Worm (Caenorhabditis elegans) whole organism, L2 larva: Measurements from ENCODE around the gene F46C8.3.

Experiments
- C34F6.9 ChIP-seq: fragments of 150-350 bp; optimal IDR thresholded peaks from 2 replicates; lab custom pipeline; 2014; ENCODE audit warnings: missing biosample characterization, missing genetic modification characterization
- F13H6.1 ChIP-seq: sonication (generic microtip); optimal IDR thresholded peaks from 2 replicates; lab custom pipeline; 2016; ENCODE audit warnings: missing genetic modification characterization, missing compliant biosample characterization
- R02D3.7 ChIP-seq: fragments of 150-350 bp; optimal IDR thresholded peaks from 2 replicates; lab custom pipeline; 2014; ENCODE audit warnings: missing biosample characterization, missing genetic modification characterization
- Y55F3AM.14 ChIP-seq: fragments of 200-800 bp; sonication (Bioruptor generic); optimal IDR thresholded peaks from 2 replicates; lab custom pipeline; 2018; ENCODE audit warnings: mild to moderate bottlenecking, missing genetic modification characterization, missing compliant biosample characterization
- ZK546.5 ChIP-seq: sonication (generic microtip); optimal IDR thresholded peaks from 2 replicates; lab custom pipeline; 2017; ENCODE audit warnings: missing biosample characterization, missing genetic modification characterization
- alr-1 ChIP-seq: fragments of 150-350 bp; optimal IDR thresholded peaks from 2 replicates; lab custom pipeline; 2014; ENCODE audit warnings: missing biosample characterization, missing genetic modification characterization
- aly-2 ChIP-seq: fragments of 150-350 bp; optimal IDR thresholded peaks from 2 replicates; lab custom pipeline; 2014; ENCODE audit warnings: missing biosample characterization, missing genetic modification characterization
- ama-1 ChIP-seq: fragments of 150-350 bp; optimal IDR thresholded peaks from 2 replicates; lab custom pipeline; 2018; ENCODE audit warnings: inconsistent platforms
- blmp-1 ChIP-seq: sonication (generic microtip); optimal IDR thresholded peaks from 2 replicates; lab custom pipeline; 2017; ENCODE audit warnings: missing genetic modification characterization, mild to moderate bottlenecking, missing compliant biosample characterization, antibody characterized with exemption, moderate library complexity; ENCODE audit not compliant: insufficient read depth
- ceh-16 ChIP-seq: fragments of 150-350 bp; optimal IDR thresholded peaks from 2 replicates; lab custom pipeline; 2014; ENCODE audit warnings: missing biosample characterization, missing genetic modification characterization
- ceh-82 ChIP-seq: fragments of 150-350 bp; optimal IDR thresholded peaks from 2 replicates; lab custom pipeline; 2014; ENCODE audit warnings: missing biosample characterization, missing genetic modification characterization
- crh-2 ChIP-seq: sonication (generic microtip); optimal IDR thresholded peaks from 2 replicates; lab custom pipeline; 2017; ENCODE audit warnings: missing biosample characterization, missing genetic modification characterization
- dmd-4 ChIP-seq: sonication (generic microtip); optimal IDR thresholded peaks from 2 replicates; lab custom pipeline; 2017; ENCODE audit warnings: missing biosample characterization, missing genetic modification characterization
- egl-27 ChIP-seq: sonication (generic microtip); optimal IDR thresholded peaks from 3 replicates; lab custom pipeline; 2017; ENCODE audit warnings: missing biosample characterization, missing genetic modification reagents, missing genetic modification characterization
- elt-3 ChIP-seq: sonication (generic microtip); optimal IDR thresholded peaks from 2 replicates; lab custom pipeline; 2017; ENCODE audit warnings: missing biosample characterization, missing genetic modification characterization
- fos-1 ChIP-seq: fragments of 150-350 bp; optimal IDR thresholded peaks from 2 replicates; lab custom pipeline; 2014; ENCODE audit warnings: missing biosample characterization, missing genetic modification characterization
- gmeb-1 ChIP-seq: fragments of 150-350 bp; optimal IDR thresholded peaks from 2 replicates; lab custom pipeline; 2014; ENCODE audit warnings: missing biosample characterization, missing genetic modification characterization
- lin-11 ChIP-seq: fragments of 150-350 bp; sonication (generic microtip); optimal IDR thresholded peaks from 2 replicates; lab custom pipeline; 2014; ENCODE audit warnings: missing biosample characterization, missing genetic modification characterization, inconsistent platforms, mixed read lengths
- lin-13 ChIP-seq: fragments of 150-350 bp; optimal IDR thresholded peaks from 2 replicates; lab custom pipeline; 2014; ENCODE audit warnings: missing biosample characterization, missing genetic modification reagents, missing genetic modification characterization
- lin-39 ChIP-seq: fragments of 150-350 bp; optimal IDR thresholded peaks from 2 replicates; lab custom pipeline; 2014; ENCODE audit warnings: missing biosample characterization, missing genetic modification reagents, missing genetic modification characterization
- lsy-2 ChIP-seq, 2 experiments: fragments of 150-350 bp in 1 of 2; sonication (generic microtip) in 1 of 2; optimal IDR thresholded peaks; 2 replicates each; lab custom pipeline; 2014 to 2017; ENCODE audit warnings: missing biosample characterization in 2 of 2, missing genetic modification characterization in 2 of 2
- mab-5 ChIP-seq: fragments of 150-350 bp; optimal IDR thresholded peaks from 2 replicates; lab custom pipeline; 2014; ENCODE audit warnings: missing biosample characterization, missing genetic modification characterization
- mbf-1 ChIP-seq: sonication (generic microtip); optimal IDR thresholded peaks from 2 replicates; lab custom pipeline; 2017; ENCODE audit warnings: missing biosample characterization, missing genetic modification characterization
- mdl-1 ChIP-seq, 2 experiments: fragments of 150-350 bp in 1 of 2; sonication (generic microtip) in 1 of 2; optimal IDR thresholded peaks; 2 replicates each; lab custom pipeline; 2017; ENCODE audit warnings: missing biosample characterization in 2 of 2, missing genetic modification characterization in 2 of 2
- nhr-10 ChIP-seq: sonication (generic microtip); optimal IDR thresholded peaks from 2 replicates; lab custom pipeline; 2017; ENCODE audit warnings: missing biosample characterization, missing genetic modification characterization
- nhr-11 ChIP-seq: fragments of 150-350 bp; optimal IDR thresholded peaks from 2 replicates; lab custom pipeline; 2014; ENCODE audit warnings: missing biosample characterization, missing genetic modification characterization
- nhr-12 ChIP-seq: fragments of 150-350 bp; optimal IDR thresholded peaks from 2 replicates; lab custom pipeline; 2014; ENCODE audit warnings: missing biosample characterization, missing genetic modification characterization
- nhr-129 ChIP-seq: fragments of 150-350 bp; optimal IDR thresholded peaks from 2 replicates; lab custom pipeline; 2014; ENCODE audit warnings: missing biosample characterization, missing genetic modification characterization
- nhr-21 ChIP-seq: fragments of 150-350 bp; optimal IDR thresholded peaks from 2 replicates; lab custom pipeline; 2014; ENCODE audit warnings: missing biosample characterization, missing genetic modification characterization
- nhr-23 ChIP-seq: fragments of 150-350 bp; optimal IDR thresholded peaks from 2 replicates; lab custom pipeline; 2014; ENCODE audit warnings: missing biosample characterization, missing genetic modification reagents, missing genetic modification characterization
- nhr-237 ChIP-seq: fragments of 150-350 bp; optimal IDR thresholded peaks from 2 replicates; lab custom pipeline; 2014; ENCODE audit warnings: missing biosample characterization, missing genetic modification characterization
- nhr-25 ChIP-seq: fragments of 150-350 bp; sonication (generic microtip); optimal IDR thresholded peaks from 3 replicates; lab custom pipeline; 2014; ENCODE audit warnings: missing biosample characterization, missing genetic modification characterization
- nhr-6 ChIP-seq: fragments of 150-350 bp; optimal IDR thresholded peaks from 2 replicates; lab custom pipeline; 2014; ENCODE audit warnings: missing biosample characterization, missing genetic modification characterization
- nhr-77 ChIP-seq: fragments of 150-350 bp; optimal IDR thresholded peaks from 2 replicates; lab custom pipeline; 2014; ENCODE audit warnings: missing biosample characterization, missing genetic modification characterization
- sem-4 ChIP-seq: fragments of 150-350 bp; optimal IDR thresholded peaks from 2 replicates; lab custom pipeline; 2014; ENCODE audit warnings: missing biosample characterization, missing genetic modification reagents, missing genetic modification characterization
- skn-1 ChIP-seq: sonication (generic microtip); optimal IDR thresholded peaks from 2 replicates; lab custom pipeline; 2017; ENCODE audit warnings: missing biosample characterization, missing genetic modification characterization
- sma-3 ChIP-seq: sonication (generic microtip); optimal IDR thresholded peaks from 2 replicates; lab custom pipeline; 2016; ENCODE audit warnings: missing genetic modification reagents, missing genetic modification characterization, missing compliant biosample characterization
- snpc-4 ChIP-seq: fragments of 150-350 bp; optimal IDR thresholded peaks from 2 replicates; lab custom pipeline; 2014; ENCODE audit warnings: missing biosample characterization, missing genetic modification characterization
- unc-39 ChIP-seq: fragments of 150-350 bp; optimal IDR thresholded peaks from 2 replicates; lab custom pipeline; 2014; ENCODE audit warnings: missing biosample characterization, missing genetic modification characterization
- unc-55 ChIP-seq: fragments of 150-350 bp; sonication (generic microtip); optimal IDR thresholded peaks from 3 replicates; lab custom pipeline; 2014; ENCODE audit warnings: missing biosample characterization, missing genetic modification reagents, missing genetic modification characterization
- unc-62 ChIP-seq: fragments of 150-350 bp; optimal IDR thresholded peaks from 2 replicates; lab custom pipeline; 2014; ENCODE audit warnings: missing biosample characterization, missing genetic modification reagents, missing genetic modification characterization
- zag-1 ChIP-seq: fragments of 150-350 bp; optimal IDR thresholded peaks from 2 replicates; lab custom pipeline; 2014; ENCODE audit warnings: missing biosample characterization, missing genetic modification characterization
- ztf-1 ChIP-seq: fragments of 200-800 bp; sonication (Bioruptor generic); conservative IDR thresholded peaks from 2 replicates; pipeline ENCODE4 v1.3.6; 2022; ENCODE audit warnings: missing genetic modification characterization, missing compliant biosample characterization
- ztf-11 ChIP-seq: sonication (generic microtip); optimal IDR thresholded peaks from 2 replicates; lab custom pipeline; 2017; ENCODE audit warnings: missing biosample characterization, missing genetic modification characterization
- ztf-4 ChIP-seq: fragments of 150-350 bp; optimal IDR thresholded peaks from 2 replicates; lab custom pipeline; 2014; ENCODE audit warnings: missing biosample characterization, missing genetic modification characterization

F46C8.3 gene

DNA sequence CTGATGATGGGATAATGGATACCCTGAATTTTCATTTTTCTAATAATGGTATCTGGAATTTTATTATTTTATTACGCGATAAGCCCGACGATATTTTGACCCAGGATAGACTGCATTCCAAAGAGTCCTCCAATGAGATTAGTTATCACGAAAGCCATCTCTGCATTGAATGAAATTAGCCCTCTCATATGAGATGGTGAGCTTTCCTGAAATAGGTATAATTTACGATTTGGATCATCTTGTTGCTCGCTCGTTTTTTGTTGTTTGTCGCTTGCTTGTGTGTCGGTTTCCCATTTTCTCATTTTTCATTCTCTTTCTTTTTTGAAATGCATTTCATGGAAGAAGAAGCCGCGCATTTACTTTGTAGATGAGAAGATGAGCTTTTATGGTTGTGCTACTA is 33.9 kb upstream of the F46C8.3 start:
- no peak for TF ChIP-seq snpc-4 (tag; lab: Kevin White, UChicago)
- TF ChIP-seq egl-27 (tag; lab: Kevin White, UChicago), result no peak
- TF ChIP-seq mdl-1 (tag; optimal IDR thresholded peaks at IDR 0.05; lab: Kevin White, UChicago), result no peak
- no peak for TF ChIP-seq nhr-23 (tag; lab: Kevin White, UChicago)
- TF ChIP-seq ZK546.5 (tag; lab: Kevin White, UChicago), result no peak
- no peak for TF ChIP-seq gmeb-1
- no peak for TF ChIP-seq unc-55 (GFP tag; lab: Kevin White, UChicago)
- TF ChIP-seq fos-1 (tag; lab: Kevin White, UChicago), result no peak
- no peak for TF ChIP-seq nhr-6
- no peak for TF ChIP-seq lin-11 (tag; lab: Kevin White, UChicago)
- TF ChIP-seq, all 48 proteins: peak for 0

DNA sequence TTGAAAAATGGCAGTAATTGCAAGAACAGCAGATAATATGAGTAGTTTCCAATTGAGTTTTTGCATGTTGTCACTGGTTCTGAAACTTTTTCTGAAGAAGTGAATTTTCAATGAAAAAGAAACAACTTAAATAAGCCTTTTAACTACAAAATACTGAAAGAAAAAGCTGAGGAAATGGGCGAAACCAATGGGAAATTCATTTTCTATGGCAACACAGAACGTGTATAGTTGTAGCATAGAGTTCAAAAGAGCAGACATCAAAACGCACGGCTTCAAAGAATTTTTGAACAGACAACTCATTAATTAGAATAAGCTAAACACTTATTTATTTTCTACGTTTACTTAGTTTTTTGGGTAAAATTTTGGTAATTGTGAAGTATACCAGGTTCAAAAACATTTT is 32.4 kb upstream of the F46C8.3 start, which contains the start of gene F48E3.2:
Gene F48E3.2, minus strand, starts transcription at position 101 of the 400 bp plus-strand sequence.
- TF ChIP-seq nhr-11 (tag; lab: Kevin White, UChicago) (no peak), elt-3 (tag; lab: Kevin White, UChicago) (no peak), mbf-1 (tag; lab: Kevin White, UChicago) (no peak), unc-62 (no peak), Y55F3AM.14 (GFP tag; lab: Kevin White, UChicago) (no peak), dmd-4 (tag; lab: Kevin White, UChicago) (no peak), snpc-4 (tag; lab: Kevin White, UChicago) (no peak), mab-5 (no peak), nhr-25 (tag; lab: Kevin White, UChicago) (no peak), nhr-23 (tag; lab: Kevin White, UChicago) (no peak)

DNA sequence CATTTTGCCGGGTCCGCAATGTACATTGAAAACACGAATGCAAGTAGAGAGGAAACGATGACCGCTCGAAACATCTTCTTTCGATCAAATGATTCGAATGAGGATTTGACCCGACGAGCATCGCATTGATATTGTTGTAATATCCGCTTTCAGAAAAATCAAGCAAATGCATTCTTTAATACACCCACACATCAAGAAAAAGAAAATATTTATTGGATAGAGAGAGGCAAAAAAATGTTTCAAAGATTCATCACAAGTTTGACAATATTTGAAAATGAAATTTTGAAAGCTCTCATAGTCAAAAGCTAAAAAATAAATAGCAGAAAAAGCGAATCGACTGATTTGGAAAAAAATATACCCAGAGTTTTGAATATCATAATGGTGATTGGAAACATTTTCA is 29.9 kb upstream of the F46C8.3 start, which contains the start of gene try-14:
Gene try-14, minus strand, starts transcription at position 101 of the 400 bp plus-strand sequence.
- TF ChIP-seq sma-3 (GFP tag; lab: Kevin White, UChicago) (no peak), F13H6.1 (no peak), nhr-237 (no peak), ztf-4 (no peak)

DNA sequence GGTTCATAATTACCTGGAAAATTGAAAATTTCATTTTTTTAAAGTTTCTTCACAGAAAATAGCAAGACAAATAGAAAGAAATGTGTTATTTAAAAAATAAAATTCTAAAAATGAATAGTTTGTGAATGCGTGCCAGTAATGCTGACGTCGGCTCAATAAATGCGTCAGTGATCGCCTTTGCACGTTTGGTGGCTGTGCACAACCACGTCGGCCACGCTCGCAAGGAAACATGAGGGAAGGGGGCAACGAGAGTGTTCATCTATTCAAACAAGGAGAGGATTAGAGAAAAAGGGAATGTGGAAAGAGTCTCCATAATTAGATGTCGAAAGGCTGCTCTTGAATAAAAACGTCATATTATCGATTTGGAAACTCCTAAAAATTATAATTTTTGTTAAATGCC is 24.4 kb upstream of the F46C8.3 start, which contains the start of gene uggt-1:
Gene uggt-1, minus strand, starts transcription at position 13 of the 400 bp plus-strand sequence.
- TF ChIP-seq dmd-4 (tag; lab: Kevin White, UChicago) (no peak), nhr-21 (tag; lab: Kevin White, UChicago) (peak; percentile 81), ceh-82 (peak; percentile 57), ceh-16 (tag; lab: Kevin White, UChicago) (peak; percentile 27), skn-1 (tag; lab: Kevin White, UChicago) (peak; percentile 69), nhr-25 (tag; lab: Kevin White, UChicago) (peak; percentile 82), C34F6.9 (tag; lab: Kevin White, UChicago) (peak; percentile 90), fos-1 (tag; lab: Kevin White, UChicago) (peak; percentile 94), nhr-11 (tag; lab: Kevin White, UChicago) (no peak), ZK546.5 (tag; lab: Kevin White, UChicago) (no peak), blmp-1 (tag; lab: Kevin White, UChicago) (no peak), nhr-237 (no peak), zag-1 (tag; lab: Kevin White, UChicago) (peak; percentile 93), aly-2 (tag; lab: Kevin White, UChicago) (no peak), nhr-77 (tag; lab: Kevin White, UChicago) (peak; percentile 46), ztf-1 (no peak), mdl-1 (tag; optimal IDR thresholded peaks at IDR 0.05; lab: Kevin White, UChicago) (peak; percentile 57 to 83), F13H6.1 (peak; percentile 94), lin-39 (tag; lab: Kevin White, UChicago) (no peak), ztf-4 (peak; percentile 88), lin-13 (GFP tag; lab: Kevin White, UChicago) (peak; percentile 91), nhr-10 (tag; lab: Kevin White, UChicago) (no peak), ztf-11 (tag; lab: Kevin White, UChicago) (no peak), unc-55 (GFP tag; lab: Kevin White, UChicago) (peak; percentile 90), nhr-12 (no peak), nhr-129 (tag; lab: Kevin White, UChicago) (peak; percentile 88), snpc-4 (tag; lab: Kevin White, UChicago) (peak; percentile 55), sem-4 (tag; lab: Kevin White, UChicago) (peak; percentile 93), crh-2 (tag; lab: Kevin White, UChicago) (peak; percentile 99), lsy-2 (tag; optimal IDR thresholded peaks at IDR 0.05; lab: Kevin White, UChicago) (peak; percentile 80 to 94), alr-1 (peak; percentile 44), unc-39 (tag; lab: Kevin White, UChicago) (no peak), Y55F3AM.14 (GFP tag; lab: Kevin White, UChicago) (peak; percentile 82), lin-11 (tag; lab: Kevin White, UChicago) (peak; percentile 97), sma-3 (GFP tag; lab: Kevin White, UChicago) (peak; percentile 88), nhr-23 (tag; lab: Kevin White, UChicago) (no peak), R02D3.7 (tag; lab: Kevin White, UChicago) (no peak), unc-62 (peak; percentile 52), egl-27 (tag; lab: Kevin White, UChicago) (peak; percentile 86), elt-3 (tag; lab: Kevin White, UChicago) (no peak), nhr-6 (peak; percentile 82), gmeb-1 (no peak), ama-1 (lab: Kevin White, UChicago) (no peak)
